Fruit fly (Drosophila melanogaster) whole organism, adult: ENCODE measurements around the gene bbx.

Source experiments
- CG1620 ChIP-seq: fragments of 200-800 bp; sonication (Bioruptor generic); optimal IDR thresholded peaks from 2 replicates; lab custom pipeline; 2016; ENCODE audit warnings: missing biosample characterization, missing genetic modification characterization
- CG5204 ChIP-seq: fragments of 200-800 bp; sonication (Bioruptor generic); optimal IDR thresholded peaks from 2 replicates; lab custom pipeline; 2016; ENCODE audit warnings: missing biosample characterization, missing genetic modification characterization
- Clk ChIP-seq: fragments of 200-800 bp; sonication (Bioruptor generic); optimal IDR thresholded peaks from 2 replicates; lab custom pipeline; 2017; ENCODE audit warnings: missing biosample characterization, missing genetic modification characterization
- Crg-1 ChIP-seq: fragments of 200-800 bp; sonication (Bioruptor generic); optimal IDR thresholded peaks from 2 replicates; lab custom pipeline; 2016; ENCODE audit warnings: missing biosample characterization, missing genetic modification characterization
- cnc ChIP-seq, 2 experiments: fragments of >200 bp; optimal IDR thresholded peaks; 2 replicates each; lab custom pipeline; 2017
- tj ChIP-seq: fragments of 200-800 bp; sonication (Bioruptor generic); optimal IDR thresholded peaks from 3 replicates; lab custom pipeline; 2017; ENCODE audit warnings: missing biosample characterization, mild to moderate bottlenecking, missing genetic modification characterization, moderate library complexity

DNA sequence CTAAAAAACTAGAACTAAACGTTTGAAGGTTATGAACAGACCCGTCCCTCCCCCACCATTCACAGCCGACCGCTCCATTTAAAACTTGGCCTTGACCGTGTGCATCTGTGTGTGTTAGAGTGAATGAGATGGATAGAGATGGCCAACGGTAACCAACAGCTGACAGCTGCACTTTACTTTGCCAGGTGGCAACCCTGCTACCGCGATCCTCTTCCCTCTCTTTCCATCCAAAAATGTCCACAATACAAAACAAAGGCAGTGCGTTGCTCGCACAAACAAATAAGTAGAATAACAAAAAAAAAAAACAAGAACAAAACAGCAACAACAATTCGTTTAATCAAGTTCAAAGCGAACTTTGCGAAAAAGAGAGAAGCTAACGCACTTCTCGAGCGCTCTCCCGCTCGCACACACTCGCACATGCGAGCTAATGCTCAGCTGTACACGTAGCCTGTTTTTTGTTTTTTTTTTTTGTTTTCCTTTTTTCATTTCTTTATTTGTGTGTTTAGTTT, 5.6 kb downstream of the bbx start:
- TF ChIP-seq CG1620 (GFP tag; lab: Kevin White, UChicago) (peak; percentile 21), Clk (GFP tag; lab: Kevin White, UChicago) (no peak), CG5204 (GFP tag; lab: Kevin White, UChicago) (no peak), Crg-1 (GFP tag; lab: Kevin White, UChicago) (no peak), tj (GFP tag; lab: Kevin White, UChicago) (peak; percentile 93), cnc (optimal IDR thresholded peaks at IDR 0.05; lab: Kevin White, UChicago) (no peak)
